Worm (Caenorhabditis elegans) whole organism, L1 larva: ENCODE data around the gene nol-10.

ENCODE experiments used
- C16A3.4 ChIP-seq: fragments of 150-350 bp; optimal IDR thresholded peaks from 2 replicates; lab custom pipeline; 2014; ENCODE audit warnings: missing biosample characterization, missing genetic modification characterization
- F16B12.6 ChIP-seq: fragments of 150-350 bp; optimal IDR thresholded peaks from 2 replicates; lab custom pipeline; 2014; ENCODE audit warnings: missing biosample characterization, missing genetic modification characterization
- aha-1 ChIP-seq: fragments of 150-350 bp; optimal IDR thresholded peaks from 2 replicates; lab custom pipeline; 2014; ENCODE audit warnings: missing biosample characterization, missing genetic modification characterization
- ama-1 ChIP-seq: fragments of 150-350 bp; optimal IDR thresholded peaks from 2 replicates; lab custom pipeline; 2014
- blmp-1 ChIP-seq: fragments of 150-350 bp; optimal IDR thresholded peaks from 2 replicates; lab custom pipeline; 2014; ENCODE audit warnings: missing biosample characterization, missing genetic modification characterization
- ceh-82 ChIP-seq, 3 experiments: fragments of 150-350 bp in 1 of 3; sonication (generic microtip) in 2 of 3; optimal IDR thresholded peaks; 2 replicates each; lab custom pipeline; 2014 to 2017; ENCODE audit warnings: missing biosample characterization in 3 of 3, missing genetic modification characterization in 3 of 3
- ceh-88 ChIP-seq: fragments of 200-800 bp; sonication (Bioruptor generic); IDR thresholded peaks from 2 replicates; pipeline ENCODE4 v1.3.6; 2022; ENCODE audit warnings: missing genetic modification characterization, missing compliant biosample characterization
- dpl-1 ChIP-seq, 3 experiments: fragments of 150-350 bp in 2 of 3; sonication (generic microtip) in 1 of 3; optimal IDR thresholded peaks; 2 replicates each; lab custom pipeline; 2014 to 2017; ENCODE audit warnings: missing biosample characterization in 3 of 3, missing genetic modification characterization in 3 of 3, missing genetic modification reagents in 3 of 3
- efl-1 ChIP-seq, 4 experiments: fragments of 150-350 bp; optimal IDR thresholded peaks in 3 of 4; peaks in 1 of 4; 1 replicate in 1 of 4; 2 replicates in 3 of 4; lab custom pipeline; 2014; ENCODE audit warnings: missing biosample characterization in 2 of 4, missing genetic modification characterization in 2 of 4, missing genetic modification reagents in 2 of 4
- efl-3 ChIP-seq: fragments of 200-800 bp; sonication (Bioruptor generic); optimal IDR thresholded peaks from 2 replicates; lab custom pipeline; 2018; ENCODE audit warnings: mild to moderate bottlenecking, missing genetic modification characterization, missing compliant biosample characterization
- egl-13 ChIP-seq: sonication (generic microtip); optimal IDR thresholded peaks from 2 replicates; lab custom pipeline; 2016; ENCODE audit warnings: missing genotype, missing genetic modification reagents, missing genetic modification characterization, missing compliant biosample characterization
- grh-1 ChIP-seq: fragments of 200-800 bp; sonication (Bioruptor generic); IDR thresholded peaks from 2 replicates; pipeline ENCODE4 v1.3.6; 2022; ENCODE audit warnings: missing genetic modification reagents, missing genetic modification characterization, missing compliant biosample characterization
- hlh-17 ChIP-seq: fragments of 200-800 bp; sonication (Bioruptor generic); optimal IDR thresholded peaks from 2 replicates; lab custom pipeline; 2018; ENCODE audit warnings: missing genetic modification characterization, mild to moderate bottlenecking, missing compliant biosample characterization, moderate library complexity, borderline replicate concordance
- hlh-4 ChIP-seq: sonication (generic microtip); optimal IDR thresholded peaks from 2 replicates; lab custom pipeline; 2016; ENCODE audit warnings: mild to moderate bottlenecking, missing genetic modification characterization, missing compliant biosample characterization
- irx-1 ChIP-seq: sonication (generic microtip); optimal IDR thresholded peaks from 2 replicates; lab custom pipeline; 2016; ENCODE audit warnings: missing genetic modification characterization, missing compliant biosample characterization
- lin-13 ChIP-seq: fragments of 150-350 bp; optimal IDR thresholded peaks from 2 replicates; lab custom pipeline; 2014; ENCODE audit warnings: missing biosample characterization, missing genetic modification reagents, missing genetic modification characterization
- lin-14 ChIP-seq: fragments of 200-800 bp; sonication (Bioruptor generic); optimal IDR thresholded peaks from 2 replicates; lab custom pipeline; 2018; ENCODE audit warnings: mild to moderate bottlenecking, missing genetic modification characterization, moderate library complexity, missing compliant biosample characterization
- lin-15B ChIP-seq: fragments of 150-350 bp; sonication (generic microtip); optimal IDR thresholded peaks from 3 replicates; lab custom pipeline; 2014; ENCODE audit warnings: missing biosample characterization, missing genetic modification characterization
- lin-35 ChIP-seq, 2 experiments: fragments of 150-350 bp; optimal IDR thresholded peaks; 2 replicates each; lab custom pipeline; 2014; ENCODE audit warnings: missing biosample characterization in 2 of 2, missing genetic modification characterization in 2 of 2, missing genetic modification reagents in 2 of 2
- lir-3 ChIP-seq: sonication (generic microtip); optimal IDR thresholded peaks from 2 replicates; lab custom pipeline; 2016; ENCODE audit warnings: mild to moderate bottlenecking, missing genetic modification characterization, moderate library complexity, missing compliant biosample characterization; ENCODE audit not compliant: poor library complexity
- lsy-2 ChIP-seq, 2 experiments: fragments of 150-350 bp; optimal IDR thresholded peaks; 2 replicates each; lab custom pipeline; 2014; ENCODE audit warnings: missing biosample characterization in 2 of 2, missing genetic modification characterization in 2 of 2
- mab-9 ChIP-seq: fragments of 200-800 bp; sonication (Bioruptor generic); IDR thresholded peaks from 2 replicates; pipeline ENCODE4 v1.3.6; 2022; ENCODE audit warnings: missing genetic modification reagents, missing genetic modification characterization, missing compliant biosample characterization
- mdl-1 ChIP-seq, 2 experiments: fragments of 150-350 bp; optimal IDR thresholded peaks; 2 replicates each; lab custom pipeline; 2014 to 2017; ENCODE audit warnings: missing biosample characterization in 2 of 2, missing genetic modification characterization in 2 of 2, inconsistent platforms in 1 of 2
- mep-1 ChIP-seq: fragments of 150-350 bp; optimal IDR thresholded peaks from 2 replicates; lab custom pipeline; 2014; ENCODE audit warnings: missing biosample characterization, missing genetic modification characterization
- nhr-71 ChIP-seq: sonication (generic microtip); optimal IDR thresholded peaks from 2 replicates; lab custom pipeline; 2016; ENCODE audit warnings: mild to moderate bottlenecking, missing genetic modification characterization, moderate library complexity, missing compliant biosample characterization
- nhr-77 ChIP-seq: fragments of 150-350 bp; optimal IDR thresholded peaks from 2 replicates; lab custom pipeline; 2014; ENCODE audit warnings: missing biosample characterization, missing genetic modification characterization
- nhr-90 ChIP-seq: sonication (generic microtip); optimal IDR thresholded peaks from 2 replicates; lab custom pipeline; 2016; ENCODE audit warnings: mild to moderate bottlenecking, missing genetic modification characterization, missing compliant biosample characterization; ENCODE audit not compliant: poor library complexity
- rnt-1 ChIP-seq: sonication (generic microtip); optimal IDR thresholded peaks from 2 replicates; lab custom pipeline; 2016; ENCODE audit warnings: mild to moderate bottlenecking, missing genetic modification characterization, moderate library complexity, missing compliant biosample characterization
- skn-1 ChIP-seq: fragments of 150-350 bp; optimal IDR thresholded peaks from 2 replicates; lab custom pipeline; 2014; ENCODE audit warnings: missing biosample characterization, missing genetic modification characterization
- snpc-4 ChIP-seq: fragments of 150-350 bp; optimal IDR thresholded peaks from 2 replicates; lab custom pipeline; 2014; ENCODE audit warnings: missing biosample characterization, missing genetic modification characterization
- snu-23 ChIP-seq: sonication (generic microtip); optimal IDR thresholded peaks from 2 replicates; lab custom pipeline; 2016; ENCODE audit warnings: missing genetic modification characterization, missing compliant biosample characterization
- sup-37 ChIP-seq: fragments of 200-800 bp; sonication (Bioruptor generic); optimal IDR thresholded peaks from 2 replicates; lab custom pipeline; 2018; ENCODE audit warnings: mild to moderate bottlenecking, missing genetic modification characterization, missing compliant biosample characterization
- tlp-1 ChIP-seq: fragments of 150-350 bp; optimal IDR thresholded peaks from 2 replicates; lab custom pipeline; 2014; ENCODE audit warnings: missing biosample characterization, missing genetic modification characterization
- unc-86 ChIP-seq: sonication (generic microtip); optimal IDR thresholded peaks from 2 replicates; lab custom pipeline; 2016; ENCODE audit warnings: missing genetic modification characterization, missing compliant biosample characterization
- vab-15 ChIP-seq: sonication (generic microtip); optimal IDR thresholded peaks from 2 replicates; lab custom pipeline; 2017; ENCODE audit warnings: missing genotype, mild to moderate bottlenecking, missing genetic modification characterization, missing compliant biosample characterization
- xbp-1 ChIP-seq: sonication (generic microtip); optimal IDR thresholded peaks from 2 replicates; lab custom pipeline; 2016; ENCODE audit warnings: missing genetic modification characterization, missing compliant biosample characterization

nol-10 gene

DNA sequence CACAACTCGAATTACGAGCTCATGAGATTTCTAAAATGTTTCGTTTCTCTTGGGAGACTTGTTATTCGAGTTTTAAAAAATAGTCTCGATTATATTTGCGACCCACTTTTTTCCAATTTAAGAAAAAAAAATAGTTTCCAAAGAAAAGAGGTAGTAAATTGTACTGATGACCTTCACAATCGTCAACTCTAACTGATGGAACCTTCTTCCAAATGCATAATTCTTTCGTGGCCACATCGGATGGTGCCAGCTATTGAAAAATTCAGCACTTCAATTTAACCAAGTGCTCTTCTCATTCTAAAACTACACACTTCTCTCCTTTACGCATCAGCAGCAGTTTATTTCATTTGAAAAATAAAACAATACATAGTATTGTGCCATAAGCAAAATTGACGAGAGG lies 36.7 kb upstream of the nol-10 start:
- TF ChIP-seq mdl-1 (tag; optimal IDR thresholded peaks at IDR 0.05; lab: Kevin White, UChicago) (no peak), mab-9 (0 out of 2 replicates have a peak, but pooled peaks have one; percentile 3), irx-1 (tag; lab: Kevin White, UChicago) (no peak), egl-13 (tag; lab: Kevin White, UChicago) (no peak)
- TF ChIP-seq, all 84 proteins: peak for 1

DNA sequence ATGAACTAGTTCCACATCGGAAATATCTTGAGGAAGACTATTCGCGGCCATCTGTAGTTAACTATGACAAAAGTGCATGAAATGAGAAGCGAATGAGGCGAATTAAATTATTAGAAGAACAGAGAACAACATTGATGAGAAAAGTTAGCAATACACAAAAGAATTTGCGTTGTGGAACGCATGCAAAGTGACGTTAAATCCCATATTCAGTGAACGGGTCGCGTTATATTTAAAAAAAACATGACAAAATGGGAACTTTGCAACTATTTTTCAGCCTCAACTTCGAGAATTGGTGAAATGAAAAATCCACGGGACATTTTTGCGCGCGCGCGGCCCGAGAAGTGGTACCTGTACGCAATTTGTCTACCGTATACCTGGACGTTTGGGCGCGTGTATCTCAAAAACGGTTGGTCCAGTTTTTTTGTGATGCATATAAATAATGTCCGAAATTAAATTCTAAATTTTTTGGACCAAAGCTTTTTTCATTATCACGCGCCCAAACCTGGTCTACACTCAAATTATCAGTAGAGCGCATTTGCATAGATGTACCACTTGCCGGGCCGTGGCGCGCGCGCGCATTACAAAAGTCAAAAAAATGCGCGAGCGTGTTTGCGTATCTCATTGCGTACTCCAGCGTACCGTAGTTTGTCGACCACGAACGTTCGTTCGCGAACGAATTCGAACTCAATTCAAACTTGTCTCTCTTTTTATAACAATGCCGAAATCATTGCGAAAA lies 32.4 kb upstream of the nol-10 start, which contains the start of the genes cdd-2 and oef-1:
cdd-2 (minus strand) TSS at position 51 of the 736 bp plus-strand sequence.
oef-1 (plus strand) TSS at position 575 of the 736 bp plus-strand sequence.
- TF ChIP-seq hlh-17 (GFP tag; lab: Kevin White, UChicago): no peak

- TF ChIP-seq efl-1 (optimal IDR thresholded peaks at IDR 0.05; lab: Kevin White, UChicago) (peak; percentile 13 to 46), efl-1 (GFP tag; optimal IDR thresholded peaks at IDR 0.05 in 1 of 2; lab: Kevin White, UChicago) (peak in 1 of 2 experiments; percentile 45), lin-15B (tag; lab: Kevin White, UChicago) (peak; percentile 20), mep-1 (tag; lab: Kevin White, UChicago) (no peak), nhr-90 (tag; lab: Kevin White, UChicago) (no peak), rnt-1 (peak; percentile 34), lin-14 (GFP tag; lab: Kevin White, UChicago) (peak; percentile 84), ama-1 (lab: Kevin White, UChicago) (no peak), ceh-88 (no peak), snpc-4 (tag; lab: Kevin White, UChicago) (no peak), C16A3.4 (tag; lab: Kevin White, UChicago) (peak; percentile 47), lsy-2 (tag; optimal IDR thresholded peaks at IDR 0.05; lab: Kevin White, UChicago) (peak in 1 of 2 experiments; percentile 31), sup-37 (GFP tag; lab: Kevin White, UChicago) (no peak), mdl-1 (tag; optimal IDR thresholded peaks at IDR 0.05; lab: Kevin White, UChicago) (peak in 1 of 2 experiments; percentile 29), F16B12.6 (peak; percentile 29), vab-15 (tag; lab: Kevin White, UChicago) (no peak), tlp-1 (tag; lab: Kevin White, UChicago) (no peak), unc-86 (tag; lab: Kevin White, UChicago) (no peak), grh-1 (GFP tag; lab: Robert Waterston, UW) (no peak), snu-23 (GFP tag; lab: Kevin White, UChicago) (peak; percentile 27), skn-1 (tag; lab: Kevin White, UChicago) (peak; percentile 89), blmp-1 (no peak), hlh-4 (tag; lab: Kevin White, UChicago) (no peak), lin-35 (GFP tag; optimal IDR thresholded peaks at IDR 0.05; lab: Kevin White, UChicago) (peak; percentile 22 to 53), aha-1 (tag; lab: Kevin White, UChicago) (no peak), ceh-82 (tag; optimal IDR thresholded peaks at IDR 0.05; lab: Kevin White, UChicago) (peak in 1 of 3 experiments; percentile 36), nhr-77 (no peak), dpl-1 (GFP tag; optimal IDR thresholded peaks at IDR 0.05; lab: Kevin White, UChicago) (peak in 2 of 3 experiments; percentile 25 to 32), efl-3 (GFP tag; lab: Kevin White, UChicago) (no peak), nhr-71 (tag; lab: Kevin White, UChicago) (peak; percentile 0), xbp-1 (tag; lab: Kevin White, UChicago) (no peak)
Observed at ce11 chrIV:7549844-7550243, 30.6 kb upstream of the nol-10 start.

DNA sequence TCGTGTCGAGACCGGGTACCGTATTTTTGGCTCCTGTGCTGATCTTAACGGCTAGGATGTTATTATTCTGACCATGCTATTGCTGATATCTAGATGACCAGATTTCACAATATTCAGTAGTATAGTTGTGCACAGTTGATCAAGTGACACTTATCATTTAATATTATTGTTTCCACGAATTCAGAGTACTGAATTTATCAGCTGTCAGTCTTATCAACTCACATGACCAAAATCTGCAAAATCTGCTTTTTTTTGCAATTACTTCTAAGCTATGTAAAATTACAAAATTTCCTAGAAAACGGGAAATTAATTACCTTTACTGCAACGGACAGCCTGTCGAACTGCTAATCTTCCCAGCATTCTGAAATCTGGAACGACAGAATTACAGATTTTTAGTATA lies 30.0 kb upstream of the nol-10 start, which contains the start of gene pam-1:
pam-1 (minus strand) TSS at position 368 of the 400 bp plus-strand sequence.
- TF ChIP-seq nhr-71 (tag; lab: Kevin White, UChicago): peak; percentile 23
- TF ChIP-seq lir-3 (tag; lab: Kevin White, UChicago): no peak
- no peak for TF ChIP-seq lin-13 (GFP tag; lab: Kevin White, UChicago)
- peak; percentile 87 for TF ChIP-seq hlh-4 (tag; lab: Kevin White, UChicago)
